Fruit fly (Drosophila melanogaster): ENCODE measurements around the gene hh.

DNA sequence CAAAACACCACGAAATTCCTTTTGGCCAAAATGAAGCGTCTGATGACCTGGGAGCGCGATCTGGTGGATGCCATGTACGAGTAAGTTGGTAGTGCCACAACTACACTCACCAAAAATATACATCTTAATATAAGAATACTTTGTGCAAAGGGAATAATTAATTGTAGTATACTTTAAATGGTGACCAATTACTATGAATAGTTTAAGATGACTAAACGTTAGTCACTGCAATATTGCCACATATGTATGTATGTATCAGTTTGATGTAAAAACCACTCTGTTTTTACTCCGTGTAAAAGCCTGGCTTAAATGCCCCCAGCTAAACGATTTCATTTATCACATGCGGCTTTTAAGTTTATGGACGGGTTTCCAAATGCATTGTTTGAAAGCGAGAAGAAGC lies 33.0 kb upstream of the hh start:
- TF ChIP-seq psq (optimal IDR thresholded peaks at IDR 0.05) (no peak), h (optimal IDR thresholded peaks at IDR 0.05) (no peak), Myc (optimal IDR thresholded peaks at IDR 0.05) (no peak), ttk (optimal IDR thresholded peaks at IDR 0.05) (no peak), Sin3A (optimal IDR thresholded peaks at IDR 0.05) (no peak), insv (optimal IDR thresholded peaks at IDR 0.05) (no peak)

All from Kc167 (cell line).